Worm (Caenorhabditis elegans): ENCODE measurements around the gene soc-2.
A peak's percentile ranks its signal among the peaks of the same experiment; 100 is the strongest.

Gene soc-2

DNA sequence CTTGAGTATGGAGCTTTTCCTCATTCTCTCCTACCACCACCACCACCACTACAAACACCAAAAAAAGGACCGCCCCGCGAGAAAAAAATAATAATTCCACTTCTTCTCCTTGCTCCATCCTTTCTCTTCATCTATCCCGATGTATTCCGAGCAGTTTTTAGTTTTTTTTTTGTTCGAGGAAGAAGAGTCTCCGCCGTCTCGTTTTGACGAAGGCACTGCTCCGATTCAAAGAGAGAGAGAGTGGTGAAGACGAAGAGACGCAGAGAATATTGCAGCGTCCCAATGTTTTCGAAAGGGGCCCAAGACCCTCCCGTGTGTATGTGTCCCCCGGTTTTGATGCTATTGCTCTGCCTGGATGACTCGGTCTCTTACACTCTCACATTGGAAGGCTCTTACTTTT is 71.2 kb downstream of the soc-2 start (continued):
- no peak for TF ChIP-seq ceh-8 (GFP tag; optimal IDR thresholded peaks at IDR 0.05)
- no peak for TF ChIP-seq egl-27 (tag; optimal IDR thresholded peaks at IDR 0.05)
- no peak for TF ChIP-seq ama-1 (optimal IDR thresholded peaks at IDR 0.05)
- no peak for TF ChIP-seq nhr-11 (tag; optimal IDR thresholded peaks at IDR 0.05)
- TF ChIP-seq nhr-90 (tag; optimal IDR thresholded peaks at IDR 0.05; ENCODE audit: poor library complexity) = no peak
- TF ChIP-seq elt-2 (tag; optimal IDR thresholded peaks at IDR 0.05) = no peak
- no peak for TF ChIP-seq mdl-1 (tag; optimal IDR thresholded peaks at IDR 0.05)
- no peak for TF ChIP-seq nhr-19 (GFP tag; conservative IDR thresholded peaks at IDR 0.05)
- no peak for TF ChIP-seq nhr-47 (tag; optimal IDR thresholded peaks at IDR 0.05)
- TF ChIP-seq fkh-10 (GFP tag; optimal IDR thresholded peaks at IDR 0.05) = peak; percentile 51
- no peak for TF ChIP-seq vab-15 (tag; optimal IDR thresholded peaks at IDR 0.05)
- no peak for TF ChIP-seq ztf-11 (tag; optimal IDR thresholded peaks at IDR 0.05)
- TF ChIP-seq nhr-84 (tag; optimal IDR thresholded peaks at IDR 0.05) = no peak
- TF ChIP-seq tbx-2 (tag; optimal IDR thresholded peaks at IDR 0.05) = no peak
- TF ChIP-seq irx-1 (tag; optimal IDR thresholded peaks at IDR 0.05) = peak; percentile 12
- TF ChIP-seq dsc-1 (tag; optimal IDR thresholded peaks at IDR 0.05) = peak; percentile 2
- TF ChIP-seq nhr-237 (tag; optimal IDR thresholded peaks at IDR 0.05) = no peak
- no peak for TF ChIP-seq ceh-88 (GFP tag; IDR thresholded peaks at IDR 0.05)
- no peak for TF ChIP-seq sox-4 (tag; optimal IDR thresholded peaks at IDR 0.05)
- no peak for TF ChIP-seq fkh-4 (tag; optimal IDR thresholded peaks at IDR 0.05; ENCODE audit: borderline replicate concordance)
- no peak for TF ChIP-seq F16B12.6 (tag; optimal IDR thresholded peaks at IDR 0.05)
- no peak for TF ChIP-seq grh-1 (GFP tag; IDR thresholded peaks at IDR 0.05)
- TF ChIP-seq lsy-2 (tag; optimal IDR thresholded peaks at IDR 0.05) = peak; percentile 3 to 32
- TF ChIP-seq nhr-77 (tag; optimal IDR thresholded peaks at IDR 0.05) = no peak
- TF ChIP-seq lin-14 (GFP tag; optimal IDR thresholded peaks at IDR 0.05) = peak; percentile 82
- TF ChIP-seq pag-3 (tag; optimal IDR thresholded peaks at IDR 0.05; ENCODE audit: borderline replicate concordance, insufficient read depth) = no peak
- TF ChIP-seq sptf-1 (tag; optimal IDR thresholded peaks at IDR 0.05) = no peak
- peak; percentile 34 for TF ChIP-seq nhr-71 (tag; optimal IDR thresholded peaks at IDR 0.05)
- no peak for TF ChIP-seq mab-9 (GFP tag; IDR thresholded peaks at IDR 0.05)
- no peak for TF ChIP-seq unc-130 (tag; optimal IDR thresholded peaks at IDR 0.05)
- TF ChIP-seq lin-39 (tag; optimal IDR thresholded peaks at IDR 0.05) = no peak
- TF ChIP-seq pqm-1 (tag; optimal IDR thresholded peaks at IDR 0.05) = no peak
- no peak for TF ChIP-seq unc-62 (GFP tag; optimal IDR thresholded peaks at IDR 0.05)
- TF ChIP-seq lin-13 (GFP tag; optimal IDR thresholded peaks at IDR 0.05) = no peak
- TF ChIP-seq aha-1 (tag; optimal IDR thresholded peaks at IDR 0.05) = no peak
- no peak for TF ChIP-seq zip-4 (GFP tag; optimal IDR thresholded peaks at IDR 0.05)
- no peak for TF ChIP-seq nhr-76 (tag; optimal IDR thresholded peaks at IDR 0.05)
- no peak for TF ChIP-seq hpl-2 (GFP tag; optimal IDR thresholded peaks at IDR 0.05)
- TF ChIP-seq efl-1 (optimal IDR thresholded peaks at IDR 0.05) = no peak
- peak in 1 of 2 experiments; percentile 67 for TF ChIP-seq efl-1 (GFP tag; optimal IDR thresholded peaks at IDR 0.05 in 1 of 2)
- TF ChIP-seq ceh-82 (tag; optimal IDR thresholded peaks at IDR 0.05) = peak in 1 of 3 experiments; percentile 13

DNA sequence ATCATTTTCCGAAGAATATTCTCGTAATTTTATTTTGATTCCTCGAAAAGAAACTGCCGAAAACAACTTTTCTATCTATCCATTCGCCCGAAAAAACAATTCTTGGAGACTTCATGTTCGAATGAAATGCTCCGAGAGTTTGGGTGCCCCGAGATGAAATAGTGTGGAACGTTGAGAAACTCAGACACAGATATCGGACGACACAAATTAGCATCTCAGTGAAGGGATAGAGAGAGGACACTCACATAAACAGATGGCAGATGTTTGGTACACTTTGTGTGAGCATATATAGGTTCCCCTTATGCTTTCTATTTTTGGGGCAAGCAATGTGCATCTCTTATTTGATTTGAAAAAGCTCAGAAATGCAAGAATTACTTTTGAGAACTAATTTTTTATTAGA is 73.4 kb downstream of the soc-2 start:
- TF ChIP-seq nhr-20 (tag; optimal IDR thresholded peaks at IDR 0.05) = no peak
- TF ChIP-seq hlh-17 (GFP tag; optimal IDR thresholded peaks at IDR 0.05; ENCODE audit: borderline replicate concordance) = no peak
- no peak for TF ChIP-seq sox-4 (tag; optimal IDR thresholded peaks at IDR 0.05)
- TF ChIP-seq nhr-85 (tag) = peak; percentile 7
- TF ChIP-seq nhr-76 (tag; optimal IDR thresholded peaks at IDR 0.05) = no peak
- no peak for TF ChIP-seq efl-3 (GFP tag; optimal IDR thresholded peaks at IDR 0.05)
- no peak for TF ChIP-seq mef-2 (tag; optimal IDR thresholded peaks at IDR 0.05)
- TF ChIP-seq unc-86 (tag; optimal IDR thresholded peaks at IDR 0.05) = no peak
- TF ChIP-seq ets-5 (GFP tag; IDR thresholded peaks at IDR 0.05) = no peak
- TF ChIP-seq nhr-71 (tag; optimal IDR thresholded peaks at IDR 0.05) = peak; percentile 35
- no peak for TF ChIP-seq nhr-47 (tag; optimal IDR thresholded peaks at IDR 0.05)
- no peak for TF ChIP-seq pag-3 (tag; optimal IDR thresholded peaks at IDR 0.05; ENCODE audit: borderline replicate concordance, insufficient read depth)
- no peak for TF ChIP-seq nhr-77 (tag; optimal IDR thresholded peaks at IDR 0.05)
- TF ChIP-seq dsc-1 (tag; optimal IDR thresholded peaks at IDR 0.05) = peak; percentile 49
- TF ChIP-seq pax-3 (tag; optimal IDR thresholded peaks at IDR 0.05) = no peak
- TF ChIP-seq fos-1 (tag; optimal IDR thresholded peaks at IDR 0.05) = no peak
- TF ChIP-seq irx-1 (tag; optimal IDR thresholded peaks at IDR 0.05) = no peak
- TF ChIP-seq lin-14 (GFP tag; optimal IDR thresholded peaks at IDR 0.05) = peak; percentile 57
- TF ChIP-seq elt-3 (tag; optimal IDR thresholded peaks at IDR 0.05) = no peak
- TF ChIP-seq tbx-2 (tag; optimal IDR thresholded peaks at IDR 0.05) = no peak
- no peak for TF ChIP-seq lin-35 (GFP tag; optimal IDR thresholded peaks at IDR 0.05)
- TF ChIP-seq snpc-4 (tag; optimal IDR thresholded peaks at IDR 0.05) = no peak
- TF ChIP-seq nhr-11 (tag; optimal IDR thresholded peaks at IDR 0.05) = no peak
- TF ChIP-seq nhr-84 (tag; optimal IDR thresholded peaks at IDR 0.05) = no peak
